Fruit fly (Drosophila melanogaster): Measurements from ENCODE around the gene DNAlig3.

The DNAlig3 gene

dm6 chr3R:12406235-12407196 is 4.9 kb upstream of the DNAlig3 start, which contains the start of gene CG5167 (continued):
- no peak for TF ChIP-seq CG18476 (GFP tag; optimal IDR thresholded peaks at IDR 0.05)
- peak; percentile 61 for TF ChIP-seq CG8290 (GFP tag; optimal IDR thresholded peaks at IDR 0.05)
- TF ChIP-seq CG8290 (tag; optimal IDR thresholded peaks at IDR 0.05), result peak in 1 of 2 experiments; percentile 29
- peak; percentile 58 for TF ChIP-seq Fer1 (GFP tag; optimal IDR thresholded peaks at IDR 0.05)
- TF ChIP-seq CG31441 (GFP tag; IDR thresholded peaks at IDR 0.05), result peak; percentile 38; the same call in 1 of the 2 replicates
- no peak for TF ChIP-seq sd (tag; optimal IDR thresholded peaks at IDR 0.05)
- no peak for TF ChIP-seq jing (GFP tag; optimal IDR thresholded peaks at IDR 0.05)
- peak; percentile 63 for TF ChIP-seq CG13424 (tag; optimal IDR thresholded peaks at IDR 0.05)
- peak; percentile 19 for TF ChIP-seq CG7556 (GFP tag; optimal IDR thresholded peaks at IDR 0.05)
- TF ChIP-seq CG6689 (GFP tag; IDR thresholded peaks at IDR 0.05), result no peak
- TF ChIP-seq bsh (GFP tag; optimal IDR thresholded peaks at IDR 0.05), result peak; percentile 28 to 82
- TF ChIP-seq Xrp1 (GFP tag; IDR thresholded peaks at IDR 0.05), result peak; percentile 49
- no peak for TF ChIP-seq CG18764 (GFP tag; optimal IDR thresholded peaks at IDR 0.05)
- TF ChIP-seq chinmo (GFP tag; IDR thresholded peaks at IDR 0.05; ENCODE audit: partially characterized antibody), result 0 out of 4 replicates have a peak, but pooled peaks have one; percentile 25
- TF ChIP-seq CG2678 (tag; optimal IDR thresholded peaks at IDR 0.05), result peak; percentile 61
- TF ChIP-seq CG4820 (GFP tag; optimal IDR thresholded peaks at IDR 0.05), result peak; percentile 99
- no peak for TF ChIP-seq CG11456 (GFP tag; IDR thresholded peaks at IDR 0.05)
- TF ChIP-seq CG12659 (GFP tag; optimal IDR thresholded peaks at IDR 0.05), result peak; percentile 20
- TF ChIP-seq hb (GFP tag; IDR thresholded peaks at IDR 0.05; ENCODE audit: partially characterized antibody), result no peak
- no peak for TF ChIP-seq CG6175 (GFP tag; IDR thresholded peaks at IDR 0.05)
- peak; percentile 51 for TF ChIP-seq CG14710 (tag; optimal IDR thresholded peaks at IDR 0.05)
- TF ChIP-seq pb (GFP tag; optimal IDR thresholded peaks at IDR 0.05), result no peak
- TF ChIP-seq H15 (GFP tag; IDR thresholded peaks at IDR 0.05), result no peak
- peak; percentile 34 for TF ChIP-seq CG30403 (GFP tag; optimal IDR thresholded peaks at IDR 0.05)
- TF ChIP-seq tna (GFP tag; IDR thresholded peaks at IDR 0.05; ENCODE audit: partially characterized antibody), result no peak
- no peak for TF ChIP-seq disco-r (GFP tag; optimal IDR thresholded peaks at IDR 0.05)
- TF ChIP-seq wor (GFP tag; IDR thresholded peaks at IDR 0.05), result no peak
- no peak for TF ChIP-seq Ravus (GFP tag; IDR thresholded peaks at IDR 0.05)
- peak; percentile 6 for TF ChIP-seq caup (GFP tag; optimal IDR thresholded peaks at IDR 0.05; ENCODE audit: severe bottlenecking)
- TF ChIP-seq dm (GFP tag; optimal IDR thresholded peaks at IDR 0.05), result no peak
- no peak for TF ChIP-seq HmgZ (tag; optimal IDR thresholded peaks at IDR 0.05)
- peak; percentile 39 for TF ChIP-seq CG7839 (tag; optimal IDR thresholded peaks at IDR 0.05)
- TF ChIP-seq CG10979 (tag; optimal IDR thresholded peaks at IDR 0.05), result peak; percentile 61
- TF ChIP-seq tll (GFP tag; optimal IDR thresholded peaks at IDR 0.05), result no peak
- no peak for TF ChIP-seq Sry-β (GFP tag; optimal IDR thresholded peaks at IDR 0.05)
- no peak for TF ChIP-seq emc (GFP tag; optimal IDR thresholded peaks at IDR 0.05)
- TF ChIP-seq Mrtf (GFP tag; IDR thresholded peaks at IDR 0.05), result no peak
- peak; percentile 32 for TF ChIP-seq Camta (GFP tag; optimal IDR thresholded peaks at IDR 0.05)
- no peak for TF ChIP-seq HLH3B (GFP tag; IDR thresholded peaks at IDR 0.05)
- TF ChIP-seq Chrac-16 (GFP tag; optimal IDR thresholded peaks at IDR 0.05), result peak; percentile 35
- TF ChIP-seq vnd (GFP tag; IDR thresholded peaks at IDR 0.05; ENCODE audit: partially characterized antibody), result no peak
- TF ChIP-seq CG10431 (GFP tag; optimal IDR thresholded peaks at IDR 0.05), result no peak
- TF ChIP-seq Dbx (GFP tag; IDR thresholded peaks at IDR 0.05), result no peak
- TF ChIP-seq CG1603 (tag; optimal IDR thresholded peaks at IDR 0.05), result peak; percentile 39
- TF ChIP-seq tx (GFP tag; optimal IDR thresholded peaks at IDR 0.05), result no peak
- no peak for TF ChIP-seq Bgb (GFP tag; IDR thresholded peaks at IDR 0.05; ENCODE audit: partially characterized antibody)
- peak; percentile 60 for TF ChIP-seq stwl (tag; optimal IDR thresholded peaks at IDR 0.05)
- peak; percentile 72 for TF ChIP-seq CG12391 (tag; optimal IDR thresholded peaks at IDR 0.05)

All from whole organism, embryonic.